Worm (Caenorhabditis elegans): Measurements from ENCODE around the gene C18D11.9.

C18D11.9 gene

DNA sequence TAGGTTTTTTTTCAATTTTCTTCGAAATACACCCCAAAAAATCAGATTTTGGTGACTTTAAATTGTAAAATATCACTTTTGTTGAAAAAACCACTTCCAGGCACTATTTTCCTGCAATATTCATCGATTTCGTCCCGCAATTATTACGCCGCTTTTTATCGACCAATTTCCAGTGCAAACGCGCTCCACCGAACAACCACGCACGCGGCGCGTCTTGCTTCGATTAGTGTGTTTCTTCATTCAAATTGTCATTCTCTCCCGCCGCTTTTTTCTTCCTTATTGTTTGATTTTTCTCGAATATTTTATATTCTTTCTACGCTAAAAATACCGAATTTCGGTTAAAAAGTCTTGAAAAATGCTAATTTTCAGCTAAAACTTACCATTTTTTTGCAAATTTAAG, 16.7 kb downstream of the C18D11.9 start (continued):
- TF ChIP-seq hlh-15 (tag; optimal IDR thresholded peaks at IDR 0.05) (no peak), ceh-24 (tag; optimal IDR thresholded peaks at IDR 0.05) (no peak), nhr-232 (tag; optimal IDR thresholded peaks at IDR 0.05) (no peak), hlh-30 (tag; optimal IDR thresholded peaks at IDR 0.05; ENCODE audit: insufficient read depth) (peak; percentile 83), T23F11.4 (GFP tag; optimal IDR thresholded peaks at IDR 0.05) (no peak), F13H6.1 (tag; optimal IDR thresholded peaks at IDR 0.05) (no peak), ceh-18 (tag; optimal IDR thresholded peaks at IDR 0.05) (peak; percentile 34), ceh-9 (tag; optimal IDR thresholded peaks at IDR 0.05) (no peak), tbx-2 (tag; optimal IDR thresholded peaks at IDR 0.05) (peak; percentile 39), unc-42 (tag; optimal IDR thresholded peaks at IDR 0.05) (peak; percentile 58), syd-9 (tag; optimal IDR thresholded peaks at IDR 0.05) (no peak), ttx-3 (tag; optimal IDR thresholded peaks at IDR 0.05) (peak; percentile 34), ceh-48 (tag; optimal IDR thresholded peaks at IDR 0.05) (peak; percentile 98), ceh-19 (GFP tag; optimal IDR thresholded peaks at IDR 0.05) (no peak), C08G9.2 (tag; optimal IDR thresholded peaks at IDR 0.05) (peak; percentile 3), sox-2 (GFP tag; IDR thresholded peaks at IDR 0.05) (no peak), ztf-16 (tag; optimal IDR thresholded peaks at IDR 0.05) (no peak)

DNA sequence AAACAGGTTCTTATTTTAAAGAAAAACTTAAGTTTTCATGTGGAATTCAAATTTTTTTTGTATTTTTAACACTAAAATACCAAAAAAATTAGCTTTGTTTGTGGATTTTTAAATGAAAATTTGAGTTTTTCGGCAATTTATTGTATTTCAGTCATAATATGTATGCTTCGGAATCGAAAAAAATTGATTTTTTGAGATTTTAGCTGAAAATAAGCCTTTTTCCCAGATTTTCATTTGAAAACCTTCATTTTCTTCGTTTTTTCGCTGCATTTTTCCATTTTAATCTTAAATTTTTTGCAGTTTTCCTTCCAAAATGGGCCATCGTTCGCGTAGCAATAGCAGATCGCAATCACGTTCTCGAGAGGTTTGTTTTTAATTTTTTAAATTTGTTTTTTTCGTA, 17.2 kb downstream of the C18D11.9 start, which contains the start of gene rsp-8:
TSS of gene rsp-8 (plus strand) at position 301 of the 400 bp plus-strand sequence.
- no peak for TF ChIP-seq nhr-11 (tag; optimal IDR thresholded peaks at IDR 0.05)
- no peak for TF ChIP-seq ceh-22 (tag; optimal IDR thresholded peaks at IDR 0.05)
- TF ChIP-seq dve-1 (tag; optimal IDR thresholded peaks at IDR 0.05): no peak
- TF ChIP-seq ceh-14 (tag; optimal IDR thresholded peaks at IDR 0.05): no peak
- no peak for TF ChIP-seq K09A11.1 (tag; optimal IDR thresholded peaks at IDR 0.05; ENCODE audit: insufficient read depth)
- TF ChIP-seq Y22D7AL.16 (tag; optimal IDR thresholded peaks at IDR 0.05): no peak
- TF ChIP-seq fax-1 (tag; optimal IDR thresholded peaks at IDR 0.05): no peak
- no peak for TF ChIP-seq hlh-15 (tag; optimal IDR thresholded peaks at IDR 0.05)
- no peak for TF ChIP-seq K02D7.2 (tag; optimal IDR thresholded peaks at IDR 0.05)
- no peak for TF ChIP-seq ref-2 (tag; optimal IDR thresholded peaks at IDR 0.05)
- no peak for TF ChIP-seq che-1 (tag; optimal IDR thresholded peaks at IDR 0.05)
- TF ChIP-seq ttx-3 (tag; optimal IDR thresholded peaks at IDR 0.05): no peak

DNA sequence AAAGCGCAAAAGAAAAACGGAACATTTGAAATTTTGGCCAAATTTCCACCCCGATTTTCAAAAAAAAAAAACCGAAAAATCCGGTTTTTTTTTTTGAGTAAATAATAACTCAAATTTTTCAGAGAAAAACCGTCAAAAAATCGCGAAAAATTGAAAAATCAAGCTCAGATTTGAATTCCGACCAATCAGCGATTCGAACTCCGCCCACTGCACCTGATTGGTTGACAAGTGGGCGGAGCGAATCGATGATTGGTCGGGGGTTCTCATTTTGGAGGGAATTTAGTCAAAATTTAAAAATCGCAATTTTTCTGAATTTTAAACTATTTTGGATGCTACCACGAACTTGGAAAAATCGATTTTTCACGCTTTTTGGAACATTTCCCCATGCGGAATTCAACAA, 20.1 kb downstream of the C18D11.9 start:
- no peak for TF ChIP-seq sox-4 (tag; optimal IDR thresholded peaks at IDR 0.05)
- TF ChIP-seq nfya-1 (tag; optimal IDR thresholded peaks at IDR 0.05): peak; percentile 93

DNA sequence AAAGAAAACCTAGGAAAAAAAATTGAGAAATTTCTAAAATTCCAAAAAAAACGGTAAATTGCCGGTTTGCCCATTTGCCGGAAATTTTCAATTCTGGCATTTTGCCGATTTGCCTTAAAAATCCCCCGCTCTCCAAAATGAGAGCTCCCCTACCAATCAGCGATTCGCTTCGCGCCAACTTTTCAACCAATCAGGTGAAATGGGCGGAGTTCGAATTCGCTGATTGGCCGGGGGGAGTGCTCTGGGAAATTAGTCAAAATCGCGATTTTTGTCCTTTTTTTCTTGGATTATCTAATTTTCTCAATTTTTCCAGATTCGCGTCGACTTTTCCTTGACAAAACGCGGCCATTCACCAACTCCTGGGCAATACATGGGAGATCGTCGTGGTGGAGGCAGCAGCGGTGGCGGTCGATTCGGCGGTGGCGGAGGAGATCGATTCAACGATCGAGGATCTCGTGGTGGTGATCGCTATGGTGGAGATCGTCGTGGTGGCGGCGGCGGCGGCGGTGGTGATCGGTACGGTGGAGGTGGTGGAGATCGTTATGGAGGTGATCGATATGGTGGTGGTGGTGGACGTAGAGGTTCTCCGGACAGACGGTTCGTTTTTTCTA, 20.8 kb downstream of the C18D11.9 start:
- TF ChIP-seq nfya-1 (tag; optimal IDR thresholded peaks at IDR 0.05): peak; percentile 98
- no peak for TF ChIP-seq tbx-2 (tag; optimal IDR thresholded peaks at IDR 0.05)

ce11 chrIII:11830522-11831489, 21.9 kb downstream of the C18D11.9 start:
- TF ChIP-seq hlh-15 (tag; optimal IDR thresholded peaks at IDR 0.05) (no peak), pha-4 (tag; optimal IDR thresholded peaks at IDR 0.05) (no peak), K02D7.2 (tag; optimal IDR thresholded peaks at IDR 0.05) (no peak), ceh-24 (tag; optimal IDR thresholded peaks at IDR 0.05) (no peak), pqm-1 (tag; optimal IDR thresholded peaks at IDR 0.05) (no peak), lim-6 (tag; optimal IDR thresholded peaks at IDR 0.05) (no peak), tbx-7 (tag; optimal IDR thresholded peaks at IDR 0.05) (no peak), unc-55 (GFP tag; optimal IDR thresholded peaks at IDR 0.05) (no peak), unc-42 (tag; optimal IDR thresholded peaks at IDR 0.05) (no peak), gmeb-2 (tag; optimal IDR thresholded peaks at IDR 0.05) (no peak), pax-1 (tag; optimal IDR thresholded peaks at IDR 0.05) (no peak), nhr-11 (tag; optimal IDR thresholded peaks at IDR 0.05) (no peak), lin-11 (tag; optimal IDR thresholded peaks at IDR 0.05) (no peak), ahr-1 (tag; optimal IDR thresholded peaks at IDR 0.05) (no peak), madf-2 (tag; optimal IDR thresholded peaks at IDR 0.05) (no peak)

Data from whole organism, late embryonic.